Fruit fly (Drosophila melanogaster): ENCODE results near the gene Jon65Ai.
A peak's percentile ranks its signal among the peaks of the same experiment; 100 is the strongest.

Jon65Ai gene

DNA sequence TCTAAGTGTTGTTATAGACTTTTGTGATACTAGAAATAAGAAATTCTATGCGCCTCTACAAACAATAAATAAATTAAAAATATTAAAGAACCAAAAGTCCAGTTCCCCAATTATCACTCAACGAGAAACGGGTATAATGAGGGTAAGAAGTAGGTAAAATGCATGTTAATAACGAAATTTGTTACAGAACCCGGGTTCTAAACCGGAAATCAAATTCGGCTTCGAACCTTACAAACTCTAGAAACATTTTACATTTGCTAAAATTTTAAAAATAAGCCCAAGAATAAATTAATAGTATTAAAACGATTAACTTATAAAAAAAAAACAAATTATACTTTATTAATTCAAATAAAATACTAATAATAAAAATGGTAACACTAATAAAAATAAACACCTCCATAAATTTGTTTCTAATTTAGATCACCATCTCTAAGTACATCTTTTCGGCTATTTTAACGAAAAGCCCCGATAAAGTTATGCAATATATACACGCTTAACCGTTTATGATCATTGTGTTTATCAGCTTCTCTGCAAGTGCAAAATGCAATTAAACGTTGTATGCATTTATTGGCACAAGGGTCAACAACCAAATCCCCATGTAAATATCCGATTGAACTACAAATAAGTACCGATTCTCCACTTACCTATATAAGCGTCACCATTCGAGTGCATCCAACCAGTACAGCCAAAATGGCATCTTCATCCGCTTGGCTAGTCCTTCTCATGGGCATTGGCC is 17.4 kb upstream of the Jon65Ai start, which contains the start of gene CG6602 (continued):
- TF ChIP-seq dimm (GFP tag; IDR thresholded peaks at IDR 0.05) (no peak), CG1647 (GFP tag; optimal IDR thresholded peaks at IDR 0.05) (peak; percentile 24), CG10654 (GFP tag; optimal IDR thresholded peaks at IDR 0.05) (peak; percentile 83), CG13894 (tag; optimal IDR thresholded peaks at IDR 0.05) (peak; percentile 37), CG4707 (GFP tag; optimal IDR thresholded peaks at IDR 0.05) (peak; percentile 28), CTCF (GFP tag; optimal IDR thresholded peaks at IDR 0.05) (peak; percentile 83), CG1233 (GFP tag; optimal IDR thresholded peaks at IDR 0.05) (peak; percentile 70), corto (GFP tag; optimal IDR thresholded peaks at IDR 0.05) (no peak), CG12299 (tag; optimal IDR thresholded peaks at IDR 0.05) (no peak), CG31388 (GFP tag; optimal IDR thresholded peaks at IDR 0.05) (no peak), D19B (GFP tag; optimal IDR thresholded peaks at IDR 0.05) (peak; percentile 69), Drgx (GFP tag; IDR thresholded peaks at IDR 0.05) (no peak), ara (GFP tag; IDR thresholded peaks at IDR 0.05) (no peak), PHDP (tag; optimal IDR thresholded peaks at IDR 0.05) (peak; percentile 60), CG13775 (GFP tag; optimal IDR thresholded peaks at IDR 0.05) (peak; percentile 69), stc (GFP tag; IDR thresholded peaks at IDR 0.05) (peak; percentile 72; the same call in 1 of the 2 replicates), cad (GFP tag; optimal IDR thresholded peaks at IDR 0.05) (no peak), vvl (GFP tag; IDR thresholded peaks at IDR 0.05) (peak; percentile 92), ase (GFP tag; IDR thresholded peaks at IDR 0.05) (peak; percentile 83), slou (GFP tag; optimal IDR thresholded peaks at IDR 0.05) (peak; percentile 61), wor (GFP tag; IDR thresholded peaks at IDR 0.05) (no peak), lab (GFP tag; optimal IDR thresholded peaks at IDR 0.05) (peak; percentile 92), hbn (GFP tag; IDR thresholded peaks at IDR 0.05; ENCODE audit: partially characterized antibody) (no peak), CG31365 (tag; optimal IDR thresholded peaks at IDR 0.05) (peak; percentile 61), lilli (GFP tag; optimal IDR thresholded peaks at IDR 0.05) (peak; percentile 18), otp (GFP tag; IDR thresholded peaks at IDR 0.05) (peak; percentile 76), Hsf (GFP tag; optimal IDR thresholded peaks at IDR 0.05) (peak; percentile 60), CG33213 (GFP tag; optimal IDR thresholded peaks at IDR 0.05) (peak; percentile 64), CG2889 (GFP tag; IDR thresholded peaks at IDR 0.05) (no peak), CG17328 (GFP tag; IDR thresholded peaks at IDR 0.05) (peak; percentile 81), CG15073 (GFP tag; optimal IDR thresholded peaks at IDR 0.05) (no peak), exex (tag; optimal IDR thresholded peaks at IDR 0.05) (peak; percentile 42), CG15269 (tag; optimal IDR thresholded peaks at IDR 0.05) (peak; percentile 38), BtbVII (GFP tag; optimal IDR thresholded peaks at IDR 0.05) (peak; percentile 65), twi (tag; optimal IDR thresholded peaks at IDR 0.05) (no peak), Bgb (GFP tag; IDR thresholded peaks at IDR 0.05; ENCODE audit: partially characterized antibody) (no peak), CG9215 (GFP tag; IDR thresholded peaks at IDR 0.05) (0 out of 2 replicates have a peak, but pooled peaks have one; percentile 25), NC2α (GFP tag; optimal IDR thresholded peaks at IDR 0.05) (no peak), bigmax (GFP tag; optimal IDR thresholded peaks at IDR 0.05) (no peak), CG15514 (GFP tag; optimal IDR thresholded peaks at IDR 0.05) (peak; percentile 82), Tbp (GFP tag; optimal IDR thresholded peaks at IDR 0.05) (no peak), fd96Cb (tag; optimal IDR thresholded peaks at IDR 0.05) (peak; percentile 57), CG6854 (GFP tag; optimal IDR thresholded peaks at IDR 0.05) (peak; percentile 35), cas (GFP tag; IDR thresholded peaks at IDR 0.05) (peak; percentile 69), sob (GFP tag; IDR thresholded peaks at IDR 0.05) (peak; percentile 80), disco-r (GFP tag; optimal IDR thresholded peaks at IDR 0.05) (peak; percentile 40), lola (GFP tag; optimal IDR thresholded peaks at IDR 0.05) (no peak), E2f2 (GFP tag; IDR thresholded peaks at IDR 0.05) (peak; percentile 47), fd102C (GFP tag; optimal IDR thresholded peaks at IDR 0.05) (peak; percentile 10), cato (GFP tag; optimal IDR thresholded peaks at IDR 0.05; ENCODE audit: borderline replicate concordance) (peak; percentile 30)
